Fruit fly (Drosophila melanogaster) whole organism, embryonic: ENCODE results near the gene CG9522.

Experiments used
- Adf1 ChIP-seq: fragments of 200-800 bp; sonication (Bioruptor generic); IDR thresholded peaks from 2 replicates; pipeline ENCODE4 v1.3.6; 2022; ENCODE audit warnings: missing biosample characterization, missing genetic modification characterization
- BEAF-32 ChIP-seq: fragments of 200-800 bp; sonication (Bioruptor generic); optimal IDR thresholded peaks from 3 replicates; lab custom pipeline; 2017; ENCODE audit warnings: missing biosample characterization, missing genetic modification characterization, mild to moderate bottlenecking, moderate library complexity, missing genetic modification reagents
- Bgb ChIP-seq: fragments of 200-800 bp; sonication (Bioruptor generic); IDR thresholded peaks from 2 replicates; pipeline ENCODE4 v1.3.6; 2022; ENCODE audit warnings: missing biosample characterization, missing genetic modification characterization; ENCODE audit not compliant: partially characterized antibody
- CG10209 ChIP-seq: fragments of 200-800 bp; sonication (Bioruptor generic); optimal IDR thresholded peaks from 3 replicates; lab custom pipeline; 2017; ENCODE audit warnings: missing biosample characterization, mild to moderate bottlenecking, missing genetic modification characterization, missing genetic modification reagents
- CG10366 ChIP-seq: fragments of 200-800 bp; sonication (Bioruptor generic); IDR thresholded peaks from 2 replicates; pipeline ENCODE4 v1.3.6; 2022; ENCODE audit warnings: missing biosample characterization, missing genetic modification characterization
- CG11085 ChIP-seq: fragments of 200-800 bp; sonication (Bioruptor generic); IDR thresholded peaks from 2 replicates; pipeline ENCODE4 v1.3.6; 2022; ENCODE audit warnings: missing biosample characterization, missing genetic modification characterization
- CG12391 ChIP-seq: fragments of 200-800 bp; sonication (Bioruptor generic); optimal IDR thresholded peaks from 3 replicates; lab custom pipeline; 2018; ENCODE audit warnings: missing biosample characterization, mild to moderate bottlenecking, missing genetic modification characterization, moderate library complexity
- CG12659 ChIP-seq: fragments of 200-800 bp; sonication (Bioruptor generic); optimal IDR thresholded peaks from 3 replicates; lab custom pipeline; 2017; ENCODE audit warnings: mild to moderate bottlenecking, missing biosample characterization, missing genetic modification reagents, missing genetic modification characterization
- CG15269 ChIP-seq: fragments of 200-800 bp; sonication (Bioruptor generic); optimal IDR thresholded peaks from 2 replicates; lab custom pipeline; 2018; ENCODE audit warnings: missing biosample characterization, mild to moderate bottlenecking, missing genetic modification characterization, moderate library complexity
- CG15601 ChIP-seq: fragments of 200-800 bp; sonication (Bioruptor generic); optimal IDR thresholded peaks from 3 replicates; lab custom pipeline; 2019; ENCODE audit warnings: missing biosample characterization, mild to moderate bottlenecking, missing genetic modification characterization, moderate library complexity
- CG17612 ChIP-seq: fragments of 200-800 bp; sonication (Bioruptor generic); IDR thresholded peaks from 2 replicates; pipeline ENCODE4 v1.3.6; 2022; ENCODE audit warnings: missing biosample characterization, missing genetic modification characterization
- CG17802 ChIP-seq: fragments of 200-800 bp; sonication (Bioruptor generic); optimal IDR thresholded peaks from 2 replicates; lab custom pipeline; 2018; ENCODE audit warnings: missing biosample characterization, mild to moderate bottlenecking, missing genetic modification characterization, moderate library complexity
- CG18476 ChIP-seq: fragments of 200-800 bp; sonication (Bioruptor generic); optimal IDR thresholded peaks from 2 replicates; lab custom pipeline; 2016; ENCODE audit warnings: missing biosample characterization, mild to moderate bottlenecking, missing genetic modification characterization
- CG2116 ChIP-seq: fragments of 200-800 bp; sonication (Bioruptor generic); optimal IDR thresholded peaks from 3 replicates; lab custom pipeline; 2018; ENCODE audit warnings: missing biosample characterization, mild to moderate bottlenecking, missing genetic modification characterization
- CG2712 ChIP-seq: fragments of 200-800 bp; optimal IDR thresholded peaks from 3 replicates; lab custom pipeline; 2019; ENCODE audit warnings: missing biosample characterization, mild to moderate bottlenecking, missing genetic modification characterization, moderate library complexity
- CG30020 ChIP-seq: fragments of 200-800 bp; optimal IDR thresholded peaks from 2 replicates; lab custom pipeline; 2019; ENCODE audit warnings: missing biosample characterization, mild to moderate bottlenecking, missing genetic modification characterization, moderate library complexity
- CG30403 ChIP-seq: fragments of 200-800 bp; sonication (Bioruptor generic); optimal IDR thresholded peaks from 3 replicates; lab custom pipeline; 2016; ENCODE audit warnings: missing biosample characterization, missing genetic modification characterization
- CG3407 ChIP-seq: fragments of 200-800 bp; sonication (Bioruptor generic); optimal IDR thresholded peaks from 2 replicates; lab custom pipeline; 2018; ENCODE audit warnings: missing biosample characterization, mild to moderate bottlenecking, missing genetic modification characterization
- CG4820 ChIP-seq: fragments of 200-800 bp; sonication (Bioruptor generic); optimal IDR thresholded peaks from 3 replicates; lab custom pipeline; 2016; ENCODE audit warnings: missing biosample characterization, missing genetic modification characterization
- CG6272 ChIP-seq: fragments of 200-800 bp; sonication (Bioruptor generic); IDR thresholded peaks from 2 replicates; pipeline ENCODE4 v1.3.6; 2022; ENCODE audit warnings: missing biosample characterization, missing genetic modification characterization
- CG7745 ChIP-seq: fragments of 200-800 bp; sonication (Bioruptor generic); optimal IDR thresholded peaks from 2 replicates; lab custom pipeline; 2018; ENCODE audit warnings: missing biosample characterization, mild to moderate bottlenecking, missing genetic modification characterization, moderate library complexity
- CG8089 ChIP-seq: fragments of 200-800 bp; sonication (Bioruptor generic); optimal IDR thresholded peaks from 3 replicates; lab custom pipeline; 2016; ENCODE audit warnings: missing biosample characterization, missing genetic modification characterization
- CG8290 ChIP-seq, 3 experiments: fragments of 200-800 bp; sonication (Bioruptor generic); optimal IDR thresholded peaks; 2 replicates each; lab custom pipeline; 2016 to 2019; ENCODE audit warnings: missing biosample characterization in 3 of 3, missing genetic modification characterization in 3 of 3, mild to moderate bottlenecking in 2 of 3, moderate library complexity in 1 of 3
- Dip3 ChIP-seq: fragments of 200-800 bp; sonication (Bioruptor generic); optimal IDR thresholded peaks from 3 replicates; lab custom pipeline; 2016; ENCODE audit warnings: missing biosample characterization, missing genetic modification characterization
- Dp ChIP-seq: fragments of 200-800 bp; sonication (Bioruptor generic); optimal IDR thresholded peaks from 2 replicates; lab custom pipeline; 2018; ENCODE audit warnings: missing biosample characterization, mild to moderate bottlenecking, missing genetic modification characterization, moderate library complexity
- Nf-YB ChIP-seq: fragments of 200-800 bp; sonication (Bioruptor generic); optimal IDR thresholded peaks from 3 replicates; lab custom pipeline; 2019; ENCODE audit warnings: missing biosample characterization, mild to moderate bottlenecking, missing genetic modification characterization, moderate library complexity
- Nf-YC ChIP-seq: fragments of 200-800 bp; optimal IDR thresholded peaks from 3 replicates; lab custom pipeline; 2019; ENCODE audit warnings: missing biosample characterization, mild to moderate bottlenecking, missing genetic modification characterization, moderate library complexity
- Poxn ChIP-seq: fragments of 200-800 bp; sonication (Bioruptor generic); IDR thresholded peaks from 2 replicates; pipeline ENCODE4 v1.3.6; 2022; ENCODE audit warnings: missing biosample characterization, missing genetic modification characterization
- Scr ChIP-seq: fragments of 200-800 bp; sonication (Bioruptor generic); IDR thresholded peaks from 2 replicates; pipeline ENCODE4 v1.3.6; 2022; ENCODE audit warnings: missing biosample characterization, missing genetic modification characterization; ENCODE audit not compliant: partially characterized antibody
- al ChIP-seq: fragments of 200-800 bp; sonication (Bioruptor generic); IDR thresholded peaks from 2 replicates; pipeline ENCODE4 v1.3.6; 2022; ENCODE audit warnings: missing biosample characterization, missing genetic modification characterization
- amos ChIP-seq: fragments of 200-800 bp; sonication (Bioruptor generic); IDR thresholded peaks from 2 replicates; pipeline ENCODE4 v1.3.6; 2022; ENCODE audit warnings: missing biosample characterization, missing genetic modification characterization; ENCODE audit not compliant: partially characterized antibody
- cg ChIP-seq: fragments of 200-800 bp; sonication (Bioruptor generic); optimal IDR thresholded peaks from 3 replicates; lab custom pipeline; 2019; ENCODE audit warnings: missing biosample characterization, mild to moderate bottlenecking, missing genetic modification characterization, moderate library complexity
- chinmo ChIP-seq: fragments of 200-800 bp; sonication (Bioruptor generic); IDR thresholded peaks from 4 replicates; pipeline ENCODE4 v1.3.6; 2022; ENCODE audit warnings: missing biosample characterization, missing genetic modification characterization; ENCODE audit not compliant: partially characterized antibody
- crp ChIP-seq, 2 experiments: fragments of 200-800 bp; sonication (Bioruptor generic); optimal IDR thresholded peaks; 2 replicates in 1 of 2; 3 replicates in 1 of 2; lab custom pipeline; 2017; ENCODE audit warnings: missing biosample characterization in 2 of 2, missing genetic modification characterization in 2 of 2, mild to moderate bottlenecking in 1 of 2, moderate library complexity in 1 of 2
- gce ChIP-seq: fragments of 200-800 bp; sonication (Bioruptor generic); IDR thresholded peaks from 3 replicates; pipeline ENCODE4 v1.3.6; 2022; ENCODE audit warnings: missing biosample characterization, missing genetic modification characterization
- kay ChIP-seq: fragments of 200-800 bp; sonication (Bioruptor generic); optimal IDR thresholded peaks from 2 replicates; lab custom pipeline; 2016; ENCODE audit warnings: missing biosample characterization, missing genetic modification characterization
- knrl ChIP-seq: fragments of 200-800 bp; sonication (Bioruptor generic); IDR thresholded peaks from 3 replicates; pipeline ENCODE4 v1.3.6; 2022; ENCODE audit warnings: missing biosample characterization, missing genetic modification characterization; ENCODE audit not compliant: partially characterized antibody
- p53 ChIP-seq: fragments of 200-800 bp; sonication (Bioruptor generic); optimal IDR thresholded peaks from 2 replicates; lab custom pipeline; 2016; ENCODE audit warnings: missing biosample characterization, missing genetic modification characterization
- phol ChIP-seq: fragments of 200-800 bp; sonication (Bioruptor generic); optimal IDR thresholded peaks from 3 replicates; lab custom pipeline; 2018; ENCODE audit warnings: missing biosample characterization, mild to moderate bottlenecking, missing genetic modification characterization, moderate library complexity
- sens ChIP-seq: fragments of 200-800 bp; sonication (Bioruptor generic); peaks from one replicate; lab custom pipeline; 2016; ENCODE audit warnings: missing biosample characterization, missing genetic modification characterization
- sna ChIP-seq: fragments of 200-800 bp; sonication (Bioruptor generic); IDR thresholded peaks from 2 replicates; pipeline ENCODE4 v1.3.6; 2022; ENCODE audit warnings: missing biosample characterization, missing genetic modification characterization; ENCODE audit not compliant: partially characterized antibody
- sqz ChIP-seq: fragments of 200-800 bp; sonication (Bioruptor generic); optimal IDR thresholded peaks from 3 replicates; lab custom pipeline; 2018; ENCODE audit warnings: missing biosample characterization, mild to moderate bottlenecking, missing genetic modification characterization
- ssp ChIP-seq: fragments of 200-800 bp; sonication (Bioruptor generic); IDR thresholded peaks from 2 replicates; pipeline ENCODE4 v1.3.6; 2022; ENCODE audit warnings: missing biosample characterization, missing genetic modification characterization
- sug ChIP-seq: fragments of 200-800 bp; optimal IDR thresholded peaks from 2 replicates; lab custom pipeline; 2019; ENCODE audit warnings: missing biosample characterization, mild to moderate bottlenecking, missing genetic modification characterization, moderate library complexity
- unpg ChIP-seq: fragments of 200-800 bp; sonication (Bioruptor generic); optimal IDR thresholded peaks from 3 replicates; lab custom pipeline; 2018; ENCODE audit warnings: missing biosample characterization, mild to moderate bottlenecking, missing genetic modification characterization, moderate library complexity
- zen2 ChIP-seq: fragments of 200-800 bp; sonication (Bioruptor generic); IDR thresholded peaks from 3 replicates; pipeline ENCODE4 v1.3.6; 2022; ENCODE audit warnings: missing biosample characterization, missing genetic modification characterization; ENCODE audit not compliant: partially characterized antibody

The CG9522 gene

DNA sequence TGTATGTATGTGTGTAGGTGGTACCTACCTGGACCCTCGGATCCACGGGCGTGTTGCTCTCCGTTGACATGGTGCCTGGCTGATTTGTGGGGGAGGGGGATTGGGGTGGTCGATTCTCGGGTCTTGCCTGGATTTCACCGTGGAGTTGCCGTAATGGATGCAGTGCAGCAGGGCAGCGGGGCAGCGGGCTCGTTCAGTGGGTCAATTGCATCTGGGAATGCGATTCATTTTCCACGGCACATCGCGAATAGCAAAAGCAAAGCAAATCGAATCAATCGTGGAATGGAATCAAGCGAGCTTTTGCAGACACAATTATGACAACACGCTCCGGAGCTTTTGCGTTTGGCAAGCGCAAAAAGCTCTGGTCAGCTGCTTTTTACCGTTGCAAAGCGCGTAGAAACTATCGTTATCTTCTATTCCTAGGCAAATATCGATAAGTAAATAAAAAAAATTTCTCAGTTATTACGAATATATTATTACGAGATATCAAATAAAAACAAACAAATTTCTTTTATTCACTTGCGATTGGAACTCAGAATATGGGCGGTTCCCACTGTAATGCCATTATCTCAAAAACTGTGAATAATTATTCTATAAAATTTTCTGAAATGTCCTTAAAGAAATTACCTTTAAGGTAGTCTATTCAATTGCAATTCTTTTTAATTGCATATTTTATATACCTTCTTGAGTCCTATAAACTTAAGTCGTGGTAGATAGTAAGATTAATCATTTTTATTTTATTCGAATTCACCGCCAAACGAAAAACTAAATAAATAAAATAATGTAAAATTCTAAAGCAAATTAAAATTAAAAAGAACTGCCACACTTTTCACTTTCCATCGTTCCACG lies 16.7 kb downstream of the CG9522 start, which contains the start of gene CG14408 (continued):
- no peak for TF ChIP-seq CG4820 (GFP tag; lab: Kevin White, UChicago)
- peak; percentile 94 for TF ChIP-seq CG30020
- TF ChIP-seq p53 (GFP tag; lab: Kevin White, UChicago): no peak
- TF ChIP-seq gce (GFP tag; lab: Robert Waterston, UW): no peak
- peak; percentile 24; the same call in 1 of the 4 replicates for TF ChIP-seq chinmo (GFP tag; lab: Robert Waterston, UW)
- no peak for TF ChIP-seq CG17802
- TF ChIP-seq CG12391 (tag; lab: Kevin White, UChicago): peak; percentile 45
- TF ChIP-seq CG8089 (GFP tag; lab: Kevin White, UChicago): no peak
- no peak for TF ChIP-seq Dip3 (GFP tag; lab: Kevin White, UChicago)
- TF ChIP-seq CG30403 (GFP tag; lab: Kevin White, UChicago): peak; percentile 11
- peak; percentile 66; the same call in 1 of the 2 replicates for TF ChIP-seq amos (GFP tag; lab: Robert Waterston, UW)
- peak; percentile 14; the same call in 1 of the 2 replicates for TF ChIP-seq CG6272
- peak; percentile 4 for TF ChIP-seq sqz
- no peak for TF ChIP-seq CG3407 (GFP tag; lab: Kevin White, UChicago)
- 0 out of 2 replicates have a peak, but pooled peaks have one; percentile 13 for TF ChIP-seq ssp (GFP tag; lab: Robert Waterston, UW)
- peak; percentile 55 for TF ChIP-seq sens (GFP tag; lab: Kevin White, UChicago)
- no peak for TF ChIP-seq CG7745 (tag; lab: Kevin White, UChicago)
- TF ChIP-seq BEAF-32: peak; percentile 66
- no peak for TF ChIP-seq CG18476 (GFP tag; lab: Kevin White, UChicago)
- TF ChIP-seq Poxn (GFP tag; lab: Robert Waterston, UW): no peak
- TF ChIP-seq CG15601 (tag; lab: Kevin White, UChicago): no peak
- peak; percentile 6 for TF ChIP-seq CG15269 (tag; lab: Kevin White, UChicago)
- TF ChIP-seq Bgb (GFP tag; lab: Robert Waterston, UW): peak; percentile 43
- no peak for TF ChIP-seq CG10209
- TF ChIP-seq cg (GFP tag; lab: Kevin White, UChicago): no peak
- TF ChIP-seq Dp (GFP tag; lab: Kevin White, UChicago): peak; percentile 39
- TF ChIP-seq crp (GFP tag; optimal IDR thresholded peaks at IDR 0.05; lab: Kevin White, UChicago): peak in 1 of 2 experiments; percentile 75
- TF ChIP-seq CG2712 (tag; lab: Kevin White, UChicago): peak; percentile 20
- TF ChIP-seq Nf-YC (tag; lab: Kevin White, UChicago): peak; percentile 7
- TF ChIP-seq CG10366 (GFP tag; lab: Robert Waterston, UW): no peak
- TF ChIP-seq knrl (GFP tag; lab: Robert Waterston, UW): peak; percentile 33; the same call in 2 of the 3 replicates
- TF ChIP-seq CG2116: peak; percentile 40
- TF ChIP-seq Scr (GFP tag; lab: Robert Waterston, UW): peak; percentile 65
- no peak for TF ChIP-seq CG17612
- peak; percentile 40; the same call in 1 of the 3 replicates for TF ChIP-seq zen2 (GFP tag; lab: Robert Waterston, UW)
- peak; percentile 4 for TF ChIP-seq sug (tag; lab: Kevin White, UChicago)
- peak; percentile 71 for TF ChIP-seq CG12659 (GFP tag; lab: Kevin White, UChicago)
- TF ChIP-seq sna: peak; percentile 54
- TF ChIP-seq CG11085: no peak
- no peak for TF ChIP-seq Adf1 (GFP tag; lab: Robert Waterston, UW)
- TF ChIP-seq Nf-YB: peak; percentile 3
- peak; percentile 3 for TF ChIP-seq unpg (GFP tag; lab: Kevin White, UChicago)
- TF ChIP-seq kay (GFP tag; lab: Kevin White, UChicago): peak; percentile 91
- TF ChIP-seq al (GFP tag; lab: Robert Waterston, UW): no peak
- no peak for TF ChIP-seq CG8290 (GFP tag; optimal IDR thresholded peaks at IDR 0.05; lab: Kevin White, UChicago)
- TF ChIP-seq CG8290 (tag; optimal IDR thresholded peaks at IDR 0.05; lab: Kevin White, UChicago): peak in 1 of 2 experiments; percentile 2
- peak; percentile 22 for TF ChIP-seq phol
